Worm (Caenorhabditis elegans): ENCODE measurements around the gene C48B4.3.

Gene C48B4.3

DNA sequence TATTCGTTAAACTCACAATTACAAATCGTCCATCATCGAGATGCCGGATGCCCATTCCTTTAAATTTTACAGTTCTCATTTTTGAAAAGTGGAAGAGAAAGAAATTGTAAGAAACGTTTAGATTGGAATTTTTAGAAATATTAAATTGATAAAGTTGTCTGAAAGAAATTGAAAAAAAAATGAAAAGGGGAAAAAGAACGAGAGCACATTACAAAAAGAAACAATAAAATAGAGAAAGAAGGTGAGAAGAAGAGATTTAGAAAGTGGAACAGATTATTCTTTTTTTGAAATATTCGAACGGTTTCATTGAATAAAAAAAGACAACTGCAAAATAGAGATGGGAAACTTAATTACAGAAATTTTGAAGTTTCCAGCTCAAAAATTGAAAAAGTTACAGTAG lies 21.0 kb downstream of the C48B4.3 start, which contains the start of gene C48B4.8:
TSS of gene C48B4.8 (minus strand) at position 101 of the 400 bp plus-strand sequence.
- TF ChIP-seq ama-1 (optimal IDR thresholded peaks at IDR 0.05) (no peak), dmd-4 (tag; optimal IDR thresholded peaks at IDR 0.05) (no peak), snpc-4 (tag; optimal IDR thresholded peaks at IDR 0.05) (no peak), nhr-21 (tag; optimal IDR thresholded peaks at IDR 0.05) (no peak), sma-9 (GFP tag; optimal IDR thresholded peaks at IDR 0.05) (no peak), sma-9 (tag; optimal IDR thresholded peaks at IDR 0.05) (no peak), alr-1 (tag; optimal IDR thresholded peaks at IDR 0.05) (no peak), nhr-12 (tag; optimal IDR thresholded peaks at IDR 0.05) (no peak), R02D3.7 (tag; optimal IDR thresholded peaks at IDR 0.05) (no peak)

DNA sequence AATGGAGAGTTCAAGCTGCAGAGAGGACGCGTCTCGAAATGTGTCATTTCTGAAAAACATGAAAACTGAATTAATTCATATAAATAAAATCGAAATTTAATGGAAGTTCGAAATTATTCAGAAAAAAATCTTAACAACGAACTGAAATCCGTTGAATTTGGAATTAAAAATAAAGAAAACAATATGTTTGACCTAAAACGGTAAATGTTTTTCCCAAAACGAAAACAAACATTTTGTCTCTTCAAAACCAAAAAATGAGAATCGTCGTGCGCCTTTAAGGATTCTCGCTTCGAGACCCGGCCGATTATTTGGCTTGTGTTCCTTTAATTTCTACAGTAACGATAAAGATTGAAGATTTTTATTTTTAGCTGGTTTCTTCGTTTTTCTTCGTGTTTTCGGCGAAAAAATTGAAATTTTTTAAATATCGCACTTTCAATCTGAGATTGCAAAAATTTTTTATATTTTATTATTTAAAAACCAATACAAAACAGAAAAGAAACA lies 22.8 kb downstream of the C48B4.3 start, which contains the start of gene C48B4.7:
TSS of gene C48B4.7 (minus strand) at position 51 of the 501 bp plus-strand sequence.
- TF ChIP-seq nhr-6 (tag; optimal IDR thresholded peaks at IDR 0.05): no peak
- no peak for TF ChIP-seq sem-4 (tag; optimal IDR thresholded peaks at IDR 0.05)
- no peak for TF ChIP-seq ama-1 (optimal IDR thresholded peaks at IDR 0.05)
- TF ChIP-seq sma-3 (GFP tag; optimal IDR thresholded peaks at IDR 0.05): no peak
- TF ChIP-seq mdl-1 (tag; optimal IDR thresholded peaks at IDR 0.05): no peak
- no peak for TF ChIP-seq F13H6.1 (tag; optimal IDR thresholded peaks at IDR 0.05)
- no peak for TF ChIP-seq nhr-11 (tag; optimal IDR thresholded peaks at IDR 0.05)
- no peak for TF ChIP-seq lin-13 (GFP tag; optimal IDR thresholded peaks at IDR 0.05)

- TF ChIP-seq lin-11 (tag; optimal IDR thresholded peaks at IDR 0.05): no peak
- TF ChIP-seq unc-39 (tag; optimal IDR thresholded peaks at IDR 0.05): no peak
- TF ChIP-seq lsy-2 (tag; optimal IDR thresholded peaks at IDR 0.05): no peak
- TF ChIP-seq sma-3 (GFP tag; optimal IDR thresholded peaks at IDR 0.05): no peak
- TF ChIP-seq aly-2 (tag; optimal IDR thresholded peaks at IDR 0.05): no peak
- TF ChIP-seq nhr-12 (tag; optimal IDR thresholded peaks at IDR 0.05): no peak
- TF ChIP-seq nhr-10 (tag; optimal IDR thresholded peaks at IDR 0.05): no peak
- no peak for TF ChIP-seq egl-27 (tag; optimal IDR thresholded peaks at IDR 0.05)
- no peak for TF ChIP-seq crh-2 (tag; optimal IDR thresholded peaks at IDR 0.05)
- no peak for TF ChIP-seq sem-4 (tag; optimal IDR thresholded peaks at IDR 0.05)
- TF ChIP-seq nhr-23 (tag; optimal IDR thresholded peaks at IDR 0.05): no peak
- no peak for TF ChIP-seq nhr-21 (tag; optimal IDR thresholded peaks at IDR 0.05)
- no peak for TF ChIP-seq elt-3 (tag; optimal IDR thresholded peaks at IDR 0.05)
- no peak for TF ChIP-seq dmd-4 (tag; optimal IDR thresholded peaks at IDR 0.05)
Observed at ce11 chrIII:9558463-9558862, 23.7 kb downstream of the C48B4.3 start, which contains the start of gene C48B4.6. C48B4.6 (minus strand) TSS chrIII:9558563.

DNA sequence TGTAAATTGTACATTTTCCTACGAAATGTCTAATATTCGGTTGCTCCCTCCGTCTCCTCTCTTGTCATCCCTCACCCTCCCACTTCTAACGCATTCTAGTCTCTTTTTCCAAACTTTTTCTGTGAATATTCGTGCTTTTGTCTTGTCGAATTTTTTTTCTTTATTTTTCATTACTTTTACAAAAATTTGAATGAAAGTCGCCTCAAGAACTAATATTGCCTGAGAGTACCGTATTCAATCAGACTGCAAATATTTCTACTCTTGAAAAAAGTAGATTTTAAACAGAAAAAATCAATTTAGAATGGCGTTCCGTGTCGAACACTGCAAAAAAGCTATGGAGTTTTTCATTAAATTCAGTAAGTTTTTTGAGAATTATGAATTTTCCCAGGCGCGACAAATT lies 25.9 kb downstream of the C48B4.3 start, which contains the start of gene ZK1098.11:
TSS of gene ZK1098.11 (plus strand) at position 301 of the 400 bp plus-strand sequence.
- TF ChIP-seq nhr-23 (tag; optimal IDR thresholded peaks at IDR 0.05) (no peak), snpc-4 (tag; optimal IDR thresholded peaks at IDR 0.05) (no peak), elt-1 (tag; optimal IDR thresholded peaks at IDR 0.05) (no peak), aly-2 (tag; optimal IDR thresholded peaks at IDR 0.05) (no peak), ztf-4 (tag; optimal IDR thresholded peaks at IDR 0.05) (no peak), F13H6.1 (tag; optimal IDR thresholded peaks at IDR 0.05) (no peak), blmp-1 (tag; optimal IDR thresholded peaks at IDR 0.05; ENCODE audit: insufficient read depth) (no peak), unc-55 (GFP tag; optimal IDR thresholded peaks at IDR 0.05) (no peak), nhr-6 (tag; optimal IDR thresholded peaks at IDR 0.05) (no peak), nhr-25 (tag; optimal IDR thresholded peaks at IDR 0.05) (no peak), sma-3 (GFP tag; optimal IDR thresholded peaks at IDR 0.05) (no peak), sma-9 (GFP tag; optimal IDR thresholded peaks at IDR 0.05) (no peak), sma-9 (tag; optimal IDR thresholded peaks at IDR 0.05) (no peak), mbf-1 (tag; optimal IDR thresholded peaks at IDR 0.05) (no peak), mab-5 (tag; optimal IDR thresholded peaks at IDR 0.05) (no peak), lsy-2 (tag; optimal IDR thresholded peaks at IDR 0.05) (no peak), lin-11 (tag; optimal IDR thresholded peaks at IDR 0.05) (no peak), peb-1 (tag; optimal IDR thresholded peaks at IDR 0.05) (no peak), nhr-12 (tag; optimal IDR thresholded peaks at IDR 0.05) (no peak), zag-1 (tag; optimal IDR thresholded peaks at IDR 0.05) (no peak)

ce11 chrIII:9546016-9546659 lies 36.0 kb downstream of the C48B4.3 start, which contains the start of gene unc-16:
unc-16 (plus strand) TSS chrIII:9546258.
- peak; percentile 9 for TF ChIP-seq ZK546.5 (tag; optimal IDR thresholded peaks at IDR 0.05)
- TF ChIP-seq unc-62 (GFP tag; optimal IDR thresholded peaks at IDR 0.05): no peak
- no peak for TF ChIP-seq blmp-1 (tag; optimal IDR thresholded peaks at IDR 0.05; ENCODE audit: insufficient read depth)
- TF ChIP-seq elt-3 (tag; optimal IDR thresholded peaks at IDR 0.05): no peak
- TF ChIP-seq nhr-6 (tag; optimal IDR thresholded peaks at IDR 0.05): peak; percentile 54
- TF ChIP-seq ztf-1 (GFP tag; conservative IDR thresholded peaks at IDR 0.05): no peak
- no peak for TF ChIP-seq mbf-1 (tag; optimal IDR thresholded peaks at IDR 0.05)
- no peak for TF ChIP-seq nhr-10 (tag; optimal IDR thresholded peaks at IDR 0.05)
- peak; percentile 69 for TF ChIP-seq lin-13 (GFP tag; optimal IDR thresholded peaks at IDR 0.05)
- no peak for TF ChIP-seq nhr-237 (tag; optimal IDR thresholded peaks at IDR 0.05)
- TF ChIP-seq lsy-2 (tag; optimal IDR thresholded peaks at IDR 0.05): peak; percentile 99 to 100
- peak; percentile 91 for TF ChIP-seq F13H6.1 (tag; optimal IDR thresholded peaks at IDR 0.05)
- no peak for TF ChIP-seq nhr-11 (tag; optimal IDR thresholded peaks at IDR 0.05)
- no peak for TF ChIP-seq unc-39 (tag; optimal IDR thresholded peaks at IDR 0.05)
- TF ChIP-seq ztf-11 (tag; optimal IDR thresholded peaks at IDR 0.05): no peak
- no peak for TF ChIP-seq dmd-4 (tag; optimal IDR thresholded peaks at IDR 0.05)
- peak; percentile 80 for TF ChIP-seq sma-3 (GFP tag; optimal IDR thresholded peaks at IDR 0.05)
- TF ChIP-seq elt-1 (tag; optimal IDR thresholded peaks at IDR 0.05): no peak
- peak; percentile 89 for TF ChIP-seq crh-2 (tag; optimal IDR thresholded peaks at IDR 0.05)
- TF ChIP-seq alr-1 (tag; optimal IDR thresholded peaks at IDR 0.05): no peak
- TF ChIP-seq snpc-4 (tag; optimal IDR thresholded peaks at IDR 0.05): peak; percentile 83
- TF ChIP-seq unc-55 (GFP tag; optimal IDR thresholded peaks at IDR 0.05): peak; percentile 96
- TF ChIP-seq nhr-21 (tag; optimal IDR thresholded peaks at IDR 0.05): peak; percentile 76
- TF ChIP-seq sma-9 (GFP tag; optimal IDR thresholded peaks at IDR 0.05): peak; percentile 78
- no peak for TF ChIP-seq sma-9 (tag; optimal IDR thresholded peaks at IDR 0.05)
- TF ChIP-seq ceh-82 (tag; optimal IDR thresholded peaks at IDR 0.05): peak; percentile 81
